Fruit fly (Drosophila melanogaster) whole organism, embryonic: Measurements from ENCODE around the gene Lsm12a.
A peak's percentile ranks its signal among the peaks of the same experiment; 100 is the strongest.

ENCODE experiments used
- Atf6 ChIP-seq: fragments of 200-800 bp; sonication (Bioruptor generic); IDR thresholded peaks from 2 replicates; pipeline ENCODE4 v1.3.6; 2022; ENCODE audit warnings: missing biosample characterization, missing genetic modification characterization
- Awh ChIP-seq: fragments of 200-800 bp; sonication (Bioruptor generic); IDR thresholded peaks from 2 replicates; pipeline ENCODE4, ENCODE4 v1.3.6; 2022; ENCODE audit warnings: missing biosample characterization, missing genetic modification characterization
- BEAF-32 ChIP-seq: fragments of 200-800 bp; sonication (Bioruptor generic); optimal IDR thresholded peaks from 3 replicates; lab custom pipeline; 2017; ENCODE audit warnings: missing biosample characterization, missing genetic modification characterization, mild to moderate bottlenecking, moderate library complexity, missing genetic modification reagents
- CG11456 ChIP-seq: fragments of 200-800 bp; sonication (Bioruptor generic); IDR thresholded peaks from 3 replicates; pipeline ENCODE4 v1.3.6; 2022; ENCODE audit warnings: missing biosample characterization, missing genetic modification characterization
- CG14014 ChIP-seq: fragments of 200-800 bp; sonication (Bioruptor generic); IDR thresholded peaks from 2 replicates; pipeline ENCODE4 v1.3.6; 2022; ENCODE audit warnings: missing biosample characterization, missing genetic modification characterization
- CG14667 ChIP-seq: fragments of 200-800 bp; sonication (Bioruptor generic); IDR thresholded peaks from 2 replicates; pipeline ENCODE4 v1.3.6; 2022; ENCODE audit warnings: missing biosample characterization, missing genetic modification characterization
- CG15514 ChIP-seq: fragments of 200-800 bp; sonication (Bioruptor generic); optimal IDR thresholded peaks from 3 replicates; lab custom pipeline; 2017; ENCODE audit warnings: missing biosample characterization, missing genetic modification characterization, mild to moderate bottlenecking, moderate library complexity, missing genetic modification reagents
- CG15601 ChIP-seq: fragments of 200-800 bp; sonication (Bioruptor generic); optimal IDR thresholded peaks from 3 replicates; lab custom pipeline; 2019; ENCODE audit warnings: missing biosample characterization, mild to moderate bottlenecking, missing genetic modification characterization, moderate library complexity
- CG16815 ChIP-seq: fragments of 200-800 bp; sonication (Bioruptor generic); optimal IDR thresholded peaks from 3 replicates; lab custom pipeline; 2017; ENCODE audit warnings: missing biosample characterization, mild to moderate bottlenecking, missing genetic modification characterization
- CG17186 ChIP-seq: fragments of 200-800 bp; sonication (Bioruptor generic); optimal IDR thresholded peaks from 3 replicates; lab custom pipeline; 2017; ENCODE audit warnings: missing biosample characterization, missing genetic modification reagents, missing genetic modification characterization
- CG17385 ChIP-seq: fragments of 200-800 bp; sonication (Bioruptor generic); optimal IDR thresholded peaks from 3 replicates; lab custom pipeline; 2018; ENCODE audit warnings: missing biosample characterization, mild to moderate bottlenecking, missing genetic modification characterization
- CG17802 ChIP-seq: fragments of 200-800 bp; sonication (Bioruptor generic); optimal IDR thresholded peaks from 2 replicates; lab custom pipeline; 2018; ENCODE audit warnings: missing biosample characterization, mild to moderate bottlenecking, missing genetic modification characterization, moderate library complexity
- CG2889 ChIP-seq: fragments of 200-800 bp; sonication (Bioruptor generic); IDR thresholded peaks from 3 replicates; pipeline ENCODE4 v1.3.6; 2022; ENCODE audit warnings: missing biosample characterization, missing genetic modification characterization
- CG3995 ChIP-seq: fragments of 200-800 bp; sonication (Bioruptor generic); optimal IDR thresholded peaks from 3 replicates; lab custom pipeline; 2016; ENCODE audit warnings: missing biosample characterization, missing genetic modification characterization
- CTCF ChIP-seq: fragments of 200-800 bp; sonication (Bioruptor generic); optimal IDR thresholded peaks from 2 replicates; lab custom pipeline; 2017; ENCODE audit warnings: missing biosample characterization, mild to moderate bottlenecking, missing genetic modification characterization, moderate library complexity
- Dad ChIP-seq: fragments of 200-800 bp; sonication (Bioruptor generic); optimal IDR thresholded peaks from 3 replicates; lab custom pipeline; 2016; ENCODE audit warnings: missing biosample characterization, missing genetic modification characterization
- Deaf1 ChIP-seq: fragments of 200-800 bp; optimal IDR thresholded peaks from 3 replicates; lab custom pipeline; 2019; ENCODE audit warnings: missing biosample characterization, mild to moderate bottlenecking, missing genetic modification characterization, moderate library complexity
- Dp ChIP-seq: fragments of 200-800 bp; sonication (Bioruptor generic); optimal IDR thresholded peaks from 2 replicates; lab custom pipeline; 2018; ENCODE audit warnings: missing biosample characterization, mild to moderate bottlenecking, missing genetic modification characterization, moderate library complexity
- Eip74EF ChIP-seq, 2 experiments: fragments of 200-800 bp in 1 of 2; fragments of >200 bp in 1 of 2; sonication (Bioruptor generic) in 1 of 2; optimal IDR thresholded peaks; 2 replicates each; lab custom pipeline; 2017 to 2019; ENCODE audit warnings: missing biosample characterization in 2 of 2, missing genetic modification characterization in 2 of 2, mild to moderate bottlenecking in 1 of 2, moderate library complexity in 1 of 2
- Elba2 ChIP-seq: fragments of 200-800 bp; sonication (Bioruptor generic); optimal IDR thresholded peaks from 3 replicates; lab custom pipeline; 2016; ENCODE audit warnings: missing biosample characterization, missing genetic modification characterization
- Mad ChIP-seq: fragments of 200-800 bp; sonication (Bioruptor generic); optimal IDR thresholded peaks from 2 replicates; lab custom pipeline; 2016; ENCODE audit warnings: missing biosample characterization, missing genetic modification characterization
- Med ChIP-seq: fragments of 200-800 bp; sonication (Bioruptor generic); peaks from one replicate; lab custom pipeline; 2016; ENCODE audit warnings: missing biosample characterization, missing genetic modification characterization, mild to moderate bottlenecking, inconsistent platforms, moderate library complexity
- Myb ChIP-seq: fragments of 200-800 bp; sonication (Bioruptor generic); optimal IDR thresholded peaks from 2 replicates; lab custom pipeline; 2016; ENCODE audit warnings: missing biosample characterization, missing genetic modification characterization
- Neu2 ChIP-seq: fragments of 200-800 bp; sonication (Bioruptor generic); optimal IDR thresholded peaks from 3 replicates; lab custom pipeline; 2016; ENCODE audit warnings: missing biosample characterization, missing genetic modification characterization, borderline replicate concordance
- Oaz ChIP-seq: fragments of 200-800 bp; sonication (Bioruptor generic); IDR thresholded peaks from 2 replicates; pipeline ENCODE4 v1.3.6; 2022; ENCODE audit warnings: missing biosample characterization, missing genetic modification characterization
- Pdp1 ChIP-seq, 2 experiments: fragments of 200-800 bp; sonication (Bioruptor generic); optimal IDR thresholded peaks; 3 replicates each; lab custom pipeline; 2016; ENCODE audit warnings: missing biosample characterization in 2 of 2, missing genetic modification characterization in 2 of 2, mild to moderate bottlenecking in 1 of 2, moderate library complexity in 1 of 2
- Ptx1 ChIP-seq: fragments of 200-800 bp; sonication (Bioruptor generic); IDR thresholded peaks from 2 replicates; pipeline ENCODE4 v1.3.6; 2022; ENCODE audit warnings: missing biosample characterization, missing genetic modification characterization
- Scr ChIP-seq: fragments of 200-800 bp; sonication (Bioruptor generic); IDR thresholded peaks from 2 replicates; pipeline ENCODE4 v1.3.6; 2022; ENCODE audit warnings: missing biosample characterization, missing genetic modification characterization; ENCODE audit not compliant: partially characterized antibody
- Sin3A ChIP-seq: fragments of >200 bp; optimal IDR thresholded peaks from 2 replicates; lab custom pipeline; 2018
- Xrp1 ChIP-seq: fragments of 200-800 bp; sonication (Bioruptor generic); IDR thresholded peaks from 2 replicates; pipeline ENCODE4 v1.3.6; 2022; ENCODE audit warnings: missing biosample characterization, missing genetic modification characterization
- bbx ChIP-seq: fragments of 200-800 bp; sonication (Bioruptor generic); IDR thresholded peaks from 2 replicates; pipeline ENCODE4 v1.3.6; 2022; ENCODE audit warnings: missing biosample characterization, missing genetic modification characterization; ENCODE audit not compliant: partially characterized antibody
- croc ChIP-seq: fragments of 200-800 bp; sonication (Bioruptor generic); conservative IDR thresholded peaks from 3 replicates; pipeline ENCODE4 v1.3.6; 2022; ENCODE audit warnings: missing biosample characterization, missing genetic modification characterization
- dan ChIP-seq: fragments of 200-800 bp; sonication (Bioruptor generic); IDR thresholded peaks from 2 replicates; pipeline ENCODE4 v1.3.6; 2022; ENCODE audit warnings: missing biosample characterization, missing genetic modification characterization
- dpn ChIP-seq, 2 experiments: fragments of 200-800 bp; sonication (Bioruptor generic); optimal IDR thresholded peaks; 3 replicates each; lab custom pipeline; 2016; ENCODE audit warnings: missing biosample characterization in 2 of 2, missing genetic modification characterization in 2 of 2
- gem ChIP-seq: fragments of 200-800 bp; sonication (Bioruptor generic); optimal IDR thresholded peaks from 2 replicates; lab custom pipeline; 2019; ENCODE audit warnings: missing biosample characterization, mild to moderate bottlenecking, missing genetic modification characterization, moderate library complexity
- her ChIP-seq: fragments of 200-800 bp; sonication (Bioruptor generic); optimal IDR thresholded peaks from 2 replicates; lab custom pipeline; 2016; ENCODE audit warnings: missing biosample characterization, missing genetic modification characterization
- mirr ChIP-seq: fragments of 200-800 bp; sonication (Bioruptor generic); optimal IDR thresholded peaks from 3 replicates; lab custom pipeline; 2018; ENCODE audit warnings: missing biosample characterization, mild to moderate bottlenecking, missing genetic modification characterization
- nerfin-2 ChIP-seq: fragments of 200-800 bp; sonication (Bioruptor generic); IDR thresholded peaks from 2 replicates; pipeline ENCODE4 v1.3.6; 2022; ENCODE audit warnings: missing biosample characterization, missing genetic modification characterization; ENCODE audit not compliant: partially characterized antibody
- oc ChIP-seq: fragments of 200-800 bp; sonication (Bioruptor generic); optimal IDR thresholded peaks from 2 replicates; lab custom pipeline; 2018; ENCODE audit warnings: missing biosample characterization, mild to moderate bottlenecking, missing genetic modification characterization, moderate library complexity
- odd ChIP-seq: fragments of 200-800 bp; sonication (Bioruptor generic); optimal IDR thresholded peaks from 2 replicates; lab custom pipeline; 2017; ENCODE audit warnings: missing biosample characterization, mild to moderate bottlenecking, missing genetic modification characterization
- pho ChIP-seq: fragments of 200-800 bp; sonication (Bioruptor generic); optimal IDR thresholded peaks from 2 replicates; lab custom pipeline; 2016; ENCODE audit warnings: missing biosample characterization, missing genetic modification characterization
- pita ChIP-seq: fragments of 200-800 bp; sonication (Bioruptor generic); optimal IDR thresholded peaks from 2 replicates; lab custom pipeline; 2017; ENCODE audit warnings: missing biosample characterization, mild to moderate bottlenecking, missing genetic modification characterization
- prd ChIP-seq, 3 experiments: fragments of >200 bp in 2 of 3; fragments of 200-800 bp in 1 of 3; sonication (Bioruptor generic) in 1 of 3; optimal IDR thresholded peaks in 2 of 3; IDR thresholded peaks in 1 of 3; 2 replicates in 2 of 3; 3 replicates in 1 of 3; pipeline versions ENCODE4 v1.3.6 to Lab custom; 2017 to 2022; ENCODE audit warnings: missing biosample characterization in 1 of 3, missing genetic modification characterization in 1 of 3
- pum ChIP-seq: fragments of 200-800 bp; sonication (Bioruptor generic); optimal IDR thresholded peaks from 2 replicates; lab custom pipeline; 2016; ENCODE audit warnings: missing biosample characterization, missing genetic modification characterization
- row ChIP-seq: fragments of 200-800 bp; sonication (Bioruptor generic); IDR thresholded peaks from 3 replicates; pipeline ENCODE4 v1.3.6; 2022; ENCODE audit warnings: missing biosample characterization, missing genetic modification characterization
- sc ChIP-seq, 3 experiments: fragments of >200 bp in 2 of 3; fragments of 200-800 bp in 1 of 3; sonication (Bioruptor generic) in 1 of 3; optimal IDR thresholded peaks; 2 replicates in 2 of 3; 3 replicates in 1 of 3; lab custom pipeline; 2017; ENCODE audit warnings: mild to moderate bottlenecking in 1 of 3, missing biosample characterization in 1 of 3, missing genetic modification characterization in 1 of 3, missing genetic modification reagents in 1 of 3
- sisA ChIP-seq: fragments of 200-800 bp; sonication (Bioruptor generic); IDR thresholded peaks from 2 replicates; pipeline ENCODE4 v1.3.6; 2022; ENCODE audit warnings: missing biosample characterization, missing genetic modification characterization
- stwl ChIP-seq: fragments of 200-800 bp; sonication (Bioruptor generic); optimal IDR thresholded peaks from 3 replicates; lab custom pipeline; 2018; ENCODE audit warnings: missing biosample characterization, mild to moderate bottlenecking, missing genetic modification characterization, moderate library complexity
- z ChIP-seq: fragments of 200-800 bp; sonication (Bioruptor generic); IDR thresholded peaks from 3 replicates; pipeline ENCODE4 v1.3.6; 2022; ENCODE audit warnings: missing biosample characterization, missing genetic modification characterization
- zen ChIP-seq: fragments of 200-800 bp; sonication (Bioruptor generic); optimal IDR thresholded peaks from 3 replicates; lab custom pipeline; 2018; ENCODE audit warnings: missing biosample characterization, mild to moderate bottlenecking, missing genetic modification characterization, moderate library complexity
- zen2 ChIP-seq: fragments of 200-800 bp; sonication (Bioruptor generic); IDR thresholded peaks from 3 replicates; pipeline ENCODE4 v1.3.6; 2022; ENCODE audit warnings: missing biosample characterization, missing genetic modification characterization; ENCODE audit not compliant: partially characterized antibody

The Lsm12a gene

DNA sequence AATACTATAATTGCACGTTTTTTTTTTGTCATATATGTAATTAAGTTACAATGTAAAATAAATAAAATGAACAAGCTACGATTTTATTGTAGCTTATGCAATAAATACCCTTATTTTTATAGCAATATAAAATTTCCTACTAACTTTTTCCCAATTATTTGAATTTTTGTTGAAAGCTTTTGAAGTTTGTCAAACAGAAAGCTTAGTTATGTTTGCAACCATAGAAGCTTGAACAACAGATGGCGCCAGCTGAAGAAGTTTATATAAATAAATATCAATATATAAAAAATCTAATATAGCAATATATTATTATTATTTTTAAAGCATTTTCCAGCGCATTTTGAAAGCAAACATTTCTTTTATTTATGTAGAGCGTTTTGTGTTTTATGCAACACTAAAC is 16.8 kb downstream of the Lsm12a start:
- TF ChIP-seq sisA (GFP tag; lab: Robert Waterston, UW) (no peak), Med (GFP tag; lab: Kevin White, UChicago) (peak; percentile 7), pho (no peak), mirr (no peak), CG17802 (tag; lab: Kevin White, UChicago) (no peak), stwl (peak; percentile 2), CG17385 (GFP tag; lab: Kevin White, UChicago) (no peak), Dad (GFP tag; lab: Kevin White, UChicago) (no peak), BEAF-32 (GFP tag; lab: Kevin White, UChicago) (no peak), bbx (no peak), CTCF (peak; percentile 93), prd (optimal IDR thresholded peaks at IDR 0.05; lab: Kevin White, UChicago) (no peak), prd (GFP tag; IDR thresholded peaks at IDR 0.05; lab: Robert Waterston, UW) (no peak), nerfin-2 (GFP tag; lab: Robert Waterston, UW) (no peak), dpn (GFP tag; optimal IDR thresholded peaks at IDR 0.05; lab: Kevin White, UChicago) (no peak), Neu2 (no peak), Elba2 (no peak), pum (GFP tag; lab: Kevin White, UChicago) (no peak), z (no peak), Scr (no peak), CG15601 (tag; lab: Kevin White, UChicago) (peak; percentile 7), gem (tag; lab: Kevin White, UChicago) (peak; percentile 11), CG11456 (GFP tag; lab: Robert Waterston, UW) (no peak), Myb (GFP tag; lab: Kevin White, UChicago) (peak; percentile 1), CG3995 (GFP tag; lab: Kevin White, UChicago) (no peak), Sin3A (lab: Kevin White, UChicago) (no peak), CG15514 (GFP tag; lab: Kevin White, UChicago) (no peak), CG2889 (GFP tag; lab: Robert Waterston, UW) (no peak), pita (GFP tag; lab: Kevin White, UChicago) (peak; percentile 17), sc (optimal IDR thresholded peaks at IDR 0.05; lab: Kevin White, UChicago) (no peak), sc (GFP tag; optimal IDR thresholded peaks at IDR 0.05; lab: Kevin White, UChicago) (no peak), croc (GFP tag; lab: Robert Waterston, UW) (no peak), Dp (GFP tag; lab: Kevin White, UChicago) (peak; percentile 17), Xrp1 (no peak), odd (GFP tag; lab: Kevin White, UChicago) (no peak), CG16815 (GFP tag; lab: Kevin White, UChicago) (no peak), Eip74EF (GFP tag; optimal IDR thresholded peaks at IDR 0.05; lab: Kevin White, UChicago) (no peak), Deaf1 (tag; lab: Kevin White, UChicago) (no peak), Pdp1 (GFP tag; optimal IDR thresholded peaks at IDR 0.05; lab: Kevin White, UChicago) (peak in 1 of 2 experiments; percentile 79), oc (tag; lab: Kevin White, UChicago) (no peak), CG17186 (GFP tag; lab: Kevin White, UChicago) (no peak), CG14667 (no peak), Atf6 (no peak), Mad (GFP tag; lab: Kevin White, UChicago) (no peak), zen (tag; lab: Kevin White, UChicago) (no peak), zen2 (GFP tag; lab: Robert Waterston, UW) (no peak), her (GFP tag; lab: Kevin White, UChicago) (no peak), Oaz (no peak), CG14014 (GFP tag; lab: Robert Waterston, UW) (no peak), Ptx1 (GFP tag; lab: Robert Waterston, UW) (no peak), Awh (no peak), dan (GFP tag; lab: Robert Waterston, UW) (no peak), row (GFP tag; lab: Robert Waterston, UW) (no peak)
